Fruit fly (Drosophila melanogaster) whole organism, adult: Measurements from ENCODE around the gene CG13078.

Experiments
- CG11617 ChIP-seq: fragments of 200-800 bp; sonication (Bioruptor generic); optimal IDR thresholded peaks from 2 replicates; lab custom pipeline; 2017; ENCODE audit warnings: mild to moderate bottlenecking, missing biosample characterization, missing genetic modification reagents, missing genetic modification characterization
- CG12768 ChIP-seq: fragments of 200-800 bp; sonication (Bioruptor generic); optimal IDR thresholded peaks from 2 replicates; lab custom pipeline; 2017; ENCODE audit warnings: missing biosample characterization, missing genetic modification characterization, mild to moderate bottlenecking, moderate library complexity, missing genetic modification reagents
- CG14711 ChIP-seq: fragments of 200-800 bp; sonication (Bioruptor generic); optimal IDR thresholded peaks from 2 replicates; lab custom pipeline; 2018; ENCODE audit warnings: missing biosample characterization, mild to moderate bottlenecking, missing genetic modification characterization, moderate library complexity
- CG1620 ChIP-seq: fragments of 200-800 bp; sonication (Bioruptor generic); optimal IDR thresholded peaks from 2 replicates; lab custom pipeline; 2016; ENCODE audit warnings: missing biosample characterization, missing genetic modification characterization
- CG33017 ChIP-seq: fragments of 200-800 bp; sonication (Bioruptor generic); optimal IDR thresholded peaks from 2 replicates; lab custom pipeline; 2018; ENCODE audit warnings: missing biosample characterization, mild to moderate bottlenecking, missing genetic modification characterization, moderate library complexity
- CG5204 ChIP-seq: fragments of 200-800 bp; sonication (Bioruptor generic); optimal IDR thresholded peaks from 2 replicates; lab custom pipeline; 2016; ENCODE audit warnings: missing biosample characterization, missing genetic modification characterization
- CG7045 ChIP-seq: fragments of 200-800 bp; sonication (Bioruptor generic); optimal IDR thresholded peaks from 2 replicates; lab custom pipeline; 2017; ENCODE audit warnings: missing biosample characterization, mild to moderate bottlenecking, missing genetic modification characterization
- CG7101 ChIP-seq: fragments of 200-800 bp; sonication (Bioruptor generic); optimal IDR thresholded peaks from 2 replicates; lab custom pipeline; 2018; ENCODE audit warnings: missing biosample characterization, mild to moderate bottlenecking, missing genetic modification characterization, moderate library complexity
- Clk ChIP-seq: fragments of 200-800 bp; sonication (Bioruptor generic); optimal IDR thresholded peaks from 2 replicates; lab custom pipeline; 2017; ENCODE audit warnings: missing biosample characterization, missing genetic modification characterization
- Crg-1 ChIP-seq: fragments of 200-800 bp; sonication (Bioruptor generic); optimal IDR thresholded peaks from 2 replicates; lab custom pipeline; 2016; ENCODE audit warnings: missing biosample characterization, missing genetic modification characterization
- Hr96 ChIP-seq: fragments of 200-800 bp; sonication (Bioruptor generic); optimal IDR thresholded peaks from 2 replicates; lab custom pipeline; 2016; ENCODE audit warnings: missing biosample characterization, missing genetic modification characterization
- Mnt ChIP-seq: fragments of 200-800 bp; sonication (Bioruptor generic); optimal IDR thresholded peaks from 2 replicates; lab custom pipeline; 2016; ENCODE audit warnings: missing biosample characterization, mild to moderate bottlenecking, missing genetic modification characterization
- bab1 ChIP-seq: fragments of 200-800 bp; sonication (Bioruptor generic); optimal IDR thresholded peaks from 3 replicates; lab custom pipeline; 2019; ENCODE audit warnings: missing biosample characterization, mild to moderate bottlenecking, missing genetic modification characterization, moderate library complexity
- cic ChIP-seq: fragments of 200-800 bp; sonication (Bioruptor generic); optimal IDR thresholded peaks from 2 replicates; lab custom pipeline; 2017; ENCODE audit warnings: missing biosample characterization, mild to moderate bottlenecking, missing genetic modification characterization, moderate library complexity
- cnc ChIP-seq, 2 experiments: fragments of >200 bp; optimal IDR thresholded peaks; 2 replicates each; lab custom pipeline; 2017
- kay ChIP-seq: fragments of 200-800 bp; sonication (Bioruptor generic); peaks from one replicate; lab custom pipeline; 2016; ENCODE audit warnings: missing biosample characterization, missing genetic modification characterization, borderline replicate concordance
- ovo ChIP-seq: fragments of 200-800 bp; sonication (Bioruptor generic); optimal IDR thresholded peaks from 2 replicates; lab custom pipeline; 2016; ENCODE audit warnings: missing biosample characterization, missing genetic modification characterization
- pad ChIP-seq: fragments of 200-800 bp; sonication (Bioruptor generic); optimal IDR thresholded peaks from 3 replicates; lab custom pipeline; 2017; ENCODE audit warnings: missing biosample characterization, missing genetic modification characterization, mild to moderate bottlenecking, moderate library complexity, missing genetic modification reagents
- tj ChIP-seq: fragments of 200-800 bp; sonication (Bioruptor generic); optimal IDR thresholded peaks from 3 replicates; lab custom pipeline; 2017; ENCODE audit warnings: missing biosample characterization, mild to moderate bottlenecking, missing genetic modification characterization, moderate library complexity
- toe ChIP-seq: fragments of 200-800 bp; sonication (Bioruptor generic); optimal IDR thresholded peaks from 2 replicates; lab custom pipeline; 2016; ENCODE audit warnings: missing biosample characterization, missing genetic modification characterization

Gene CG13078

DNA sequence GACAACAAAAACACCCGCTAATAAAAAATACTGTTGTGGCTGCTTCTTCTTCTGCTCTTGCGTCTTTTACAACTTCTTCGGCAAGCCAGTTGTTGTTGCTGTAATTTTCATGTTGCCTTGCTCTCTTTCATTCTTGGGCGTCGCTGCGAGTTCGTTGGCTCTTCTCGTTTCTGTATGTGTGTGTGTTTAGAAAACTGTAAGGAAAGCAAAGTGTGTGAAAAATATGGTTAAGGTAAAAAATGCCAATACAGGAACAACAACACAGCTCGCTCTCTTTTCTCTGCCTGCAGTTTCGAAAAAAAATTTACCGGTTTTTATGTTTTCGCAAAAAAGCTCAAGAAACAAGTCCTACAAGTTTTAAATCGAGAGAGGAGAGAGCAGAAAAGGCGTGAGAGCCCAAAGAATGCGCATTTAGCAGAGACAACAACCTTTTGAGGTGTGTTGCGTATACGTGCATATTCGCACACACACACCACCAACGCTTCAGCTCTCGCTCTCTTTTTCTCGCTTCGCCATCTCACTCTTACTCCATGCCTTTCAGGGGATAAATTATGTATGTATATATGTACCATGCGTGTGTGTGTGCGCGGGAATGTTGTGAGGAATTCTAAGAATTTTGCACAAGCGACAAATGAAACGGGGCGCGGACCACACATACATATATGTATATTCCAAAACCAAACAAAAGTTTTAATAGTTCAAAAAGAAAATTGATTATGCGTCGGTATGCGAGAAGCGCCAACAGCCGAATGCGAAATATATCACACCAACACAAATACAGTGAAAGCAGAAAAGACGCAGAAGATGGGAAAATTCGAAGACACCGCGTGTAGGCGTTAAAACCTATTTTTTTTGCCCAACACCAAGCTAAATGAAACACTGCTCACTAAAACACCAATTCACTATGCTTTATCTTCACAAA lies 8.1 kb downstream of the CG13078 start:
- TF ChIP-seq pad (GFP tag; lab: Kevin White, UChicago): peak; percentile 85
- TF ChIP-seq tj (GFP tag; lab: Kevin White, UChicago): peak; percentile 5
- TF ChIP-seq cic (GFP tag; lab: Kevin White, UChicago): peak; percentile 31
- TF ChIP-seq cnc (optimal IDR thresholded peaks at IDR 0.05; lab: Kevin White, UChicago): no peak
- TF ChIP-seq ovo (GFP tag; lab: Kevin White, UChicago): peak; percentile 18

DNA sequence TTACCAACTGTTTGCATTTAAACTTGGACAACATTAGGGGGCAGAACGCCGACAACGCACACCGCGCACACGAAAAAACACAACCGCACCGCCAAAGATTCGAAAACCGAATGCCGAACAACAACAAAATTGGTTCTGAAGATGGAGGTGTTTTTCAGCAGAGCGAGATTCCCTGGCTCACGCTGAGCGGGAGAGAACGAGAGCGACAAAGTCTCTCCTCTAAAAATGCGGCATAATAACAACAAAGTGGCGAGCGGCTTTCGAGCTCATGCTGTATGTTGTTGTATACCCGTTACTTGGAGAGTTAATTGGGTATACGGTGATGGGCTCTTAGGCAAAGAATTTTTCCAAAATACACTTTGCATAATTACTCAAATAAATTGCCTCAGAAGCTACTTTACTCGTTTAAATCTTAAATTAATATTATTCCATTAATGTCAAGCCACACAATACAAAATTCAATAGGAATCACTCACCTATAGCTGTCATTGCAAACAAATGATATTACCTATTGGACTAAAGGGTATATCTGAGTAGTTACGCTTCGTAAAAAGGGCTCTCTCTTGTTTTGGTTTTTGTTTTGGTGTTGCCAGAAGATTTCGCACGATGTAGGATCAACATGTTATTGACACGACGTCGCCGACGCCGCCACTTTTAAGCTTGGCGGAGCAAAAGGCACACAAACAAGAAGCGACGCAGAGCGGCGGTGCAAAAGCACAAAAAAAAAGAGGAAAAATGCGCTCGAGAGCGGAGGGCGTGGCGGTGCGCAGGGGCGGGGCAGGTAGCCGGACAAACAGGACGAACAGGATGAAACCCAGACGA lies 9.0 kb downstream of the CG13078 start:
- TF ChIP-seq CG12768 (GFP tag; lab: Kevin White, UChicago): no peak
- TF ChIP-seq Clk: no peak
- no peak for TF ChIP-seq Mnt (GFP tag; lab: Kevin White, UChicago)
- no peak for TF ChIP-seq Hr96
- TF ChIP-seq toe (GFP tag; lab: Kevin White, UChicago): no peak
- peak; percentile 32 for TF ChIP-seq CG14711
- no peak for TF ChIP-seq Crg-1 (GFP tag; lab: Kevin White, UChicago)
- TF ChIP-seq CG5204 (GFP tag; lab: Kevin White, UChicago): no peak
- no peak for TF ChIP-seq CG1620 (GFP tag; lab: Kevin White, UChicago)
- peak; percentile 52 for TF ChIP-seq bab1
- TF ChIP-seq kay (GFP tag; lab: Kevin White, UChicago): no peak
- peak; percentile 42 for TF ChIP-seq CG7101
- TF ChIP-seq cnc (optimal IDR thresholded peaks at IDR 0.05; lab: Kevin White, UChicago): no peak
- no peak for TF ChIP-seq CG11617 (GFP tag; lab: Kevin White, UChicago)
- TF ChIP-seq ovo (GFP tag; lab: Kevin White, UChicago): peak; percentile 70
- TF ChIP-seq CG33017 (tag; lab: Kevin White, UChicago): no peak
- no peak for TF ChIP-seq tj (GFP tag; lab: Kevin White, UChicago)
- peak; percentile 16 for TF ChIP-seq pad (GFP tag; lab: Kevin White, UChicago)
- no peak for TF ChIP-seq cic (GFP tag; lab: Kevin White, UChicago)
- TF ChIP-seq CG7045 (GFP tag; lab: Kevin White, UChicago): no peak

DNA sequence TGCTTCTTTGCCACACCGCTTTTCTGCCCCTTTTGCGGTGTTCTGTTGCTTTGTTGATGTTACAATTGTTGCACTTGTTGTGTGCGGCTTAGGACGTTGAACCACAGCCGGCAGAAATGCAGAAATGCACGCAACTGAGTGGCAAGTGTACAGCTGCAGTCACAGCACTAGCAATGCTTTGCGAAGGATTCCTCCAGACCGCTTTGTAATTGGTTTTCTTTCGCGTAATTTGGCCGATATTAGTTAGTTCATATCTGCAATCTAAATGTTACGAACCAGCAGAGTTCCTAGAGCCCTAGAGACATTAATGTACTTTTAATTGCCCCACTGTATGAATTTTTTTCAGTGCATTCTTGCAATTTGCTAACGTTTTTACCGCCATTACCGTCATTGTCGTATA lies 10.6 kb downstream of the CG13078 start:
- TF ChIP-seq CG7045 (GFP tag; lab: Kevin White, UChicago): no peak
- TF ChIP-seq CG11617 (GFP tag; lab: Kevin White, UChicago): no peak
- TF ChIP-seq CG12768 (GFP tag; lab: Kevin White, UChicago): no peak
- TF ChIP-seq ovo (GFP tag; lab: Kevin White, UChicago): no peak
- no peak for TF ChIP-seq pad (GFP tag; lab: Kevin White, UChicago)
- no peak for TF ChIP-seq Hr96
- TF ChIP-seq CG14711: no peak
- TF ChIP-seq Crg-1 (GFP tag; lab: Kevin White, UChicago): no peak
- no peak for TF ChIP-seq Mnt (GFP tag; lab: Kevin White, UChicago)

DNA sequence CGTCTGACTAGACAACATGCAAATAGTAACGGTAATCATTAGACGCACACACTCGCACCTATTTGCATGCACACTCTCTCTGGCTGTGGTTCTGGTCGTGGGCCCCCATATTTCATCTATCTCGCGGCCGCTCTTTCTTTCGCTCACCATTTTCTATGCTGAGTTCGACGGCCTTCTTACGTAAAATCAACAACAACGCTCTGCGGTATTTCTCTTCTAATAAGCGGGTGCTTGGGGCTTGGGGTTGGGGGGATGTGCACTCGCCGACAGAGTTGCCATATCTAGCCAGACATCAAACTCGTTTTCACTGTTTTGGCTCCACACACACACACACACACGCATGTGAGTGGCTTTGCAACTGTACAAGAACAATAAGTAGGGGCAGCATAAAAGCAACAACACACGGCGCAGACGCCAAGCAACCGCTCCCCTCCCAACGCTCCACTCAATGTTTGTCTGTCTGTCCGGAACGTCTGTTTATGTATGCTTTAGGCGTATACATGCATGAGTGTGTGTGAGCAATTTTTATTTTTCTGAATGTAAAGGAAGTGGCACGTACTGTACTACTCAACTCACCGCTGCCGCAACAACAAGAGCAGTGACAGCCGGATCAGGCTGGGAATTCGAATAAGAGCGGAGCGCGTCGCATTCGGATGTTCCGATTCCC lies 11.4 kb downstream of the CG13078 start:
- TF ChIP-seq pad (GFP tag; lab: Kevin White, UChicago) (peak; percentile 98), CG12768 (GFP tag; lab: Kevin White, UChicago) (no peak), CG14711 (peak; percentile 57)

DNA sequence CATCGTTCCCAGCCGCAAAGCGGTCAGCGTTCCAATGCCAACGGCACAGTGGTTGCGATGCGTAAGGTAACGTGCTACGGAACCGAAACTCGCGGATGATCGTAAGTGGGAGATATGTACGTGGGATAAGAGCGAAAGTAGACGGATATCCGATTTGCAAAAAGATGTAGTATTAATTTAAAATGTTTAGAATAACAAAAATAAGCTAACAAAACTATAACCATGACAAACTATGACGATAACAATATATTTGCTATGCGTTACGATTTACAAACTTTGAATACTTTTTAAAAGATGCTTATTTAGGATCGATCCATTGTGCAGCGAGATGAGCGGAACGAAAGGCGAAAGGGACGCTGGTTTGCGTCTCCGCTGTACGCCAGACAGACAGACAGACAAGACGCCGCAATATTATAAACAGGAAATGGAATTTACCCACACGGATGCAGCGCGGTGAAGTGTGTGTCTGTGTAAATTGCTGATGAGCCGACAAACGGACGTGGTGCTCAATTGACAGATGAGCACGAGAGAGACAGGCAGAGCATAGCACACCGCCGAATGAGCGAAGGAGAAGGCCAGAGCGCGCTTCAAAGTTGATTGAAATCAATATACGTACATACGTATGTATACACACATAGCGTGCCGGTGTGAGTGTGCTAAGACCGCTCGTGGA lies 12.0 kb downstream of the CG13078 start:
- peak; percentile 72 for TF ChIP-seq Hr96
- TF ChIP-seq cic (GFP tag; lab: Kevin White, UChicago): no peak
- TF ChIP-seq Mnt (GFP tag; lab: Kevin White, UChicago): peak; percentile 43
- TF ChIP-seq Crg-1 (GFP tag; lab: Kevin White, UChicago): no peak
- TF ChIP-seq CG33017 (tag; lab: Kevin White, UChicago): peak; percentile 61
- peak; percentile 22 for TF ChIP-seq CG1620 (GFP tag; lab: Kevin White, UChicago)
- TF ChIP-seq CG12768 (GFP tag; lab: Kevin White, UChicago): peak; percentile 75
- peak; percentile 68 for TF ChIP-seq toe (GFP tag; lab: Kevin White, UChicago)
- TF ChIP-seq Clk: peak; percentile 40
- peak; percentile 28 for TF ChIP-seq bab1
- no peak for TF ChIP-seq kay (GFP tag; lab: Kevin White, UChicago)
- TF ChIP-seq CG5204 (GFP tag; lab: Kevin White, UChicago): peak; percentile 69
- peak; percentile 73 for TF ChIP-seq CG7101
- TF ChIP-seq cnc (optimal IDR thresholded peaks at IDR 0.05; lab: Kevin White, UChicago): no peak
- TF ChIP-seq pad (GFP tag; lab: Kevin White, UChicago): no peak
- peak; percentile 66 for TF ChIP-seq CG11617 (GFP tag; lab: Kevin White, UChicago)
- peak; percentile 83 for TF ChIP-seq ovo (GFP tag; lab: Kevin White, UChicago)
- TF ChIP-seq CG14711: peak; percentile 73
- peak; percentile 79 for TF ChIP-seq tj (GFP tag; lab: Kevin White, UChicago)
- peak; percentile 83 for TF ChIP-seq CG7045 (GFP tag; lab: Kevin White, UChicago)
